Worm (Caenorhabditis elegans): Measurements from ENCODE around the gene C29G2.6.
"Not testable (repeated sequence)": the region's sequence is repeated elsewhere in the genome, so short reads cannot be mapped to it uniquely, and the experiment has no call there.

Gene C29G2.6

ce11 chrV:2573881-2574280 is 11.8 kb downstream of the C29G2.6 start, which contains the start of gene nhr-290:
Gene nhr-290, plus strand, starts transcription at chrV:2574181.
- TF ChIP-seq mdl-1 (tag; optimal IDR thresholded peaks at IDR 0.05), result no peak
- TF ChIP-seq nhr-76 (tag; optimal IDR thresholded peaks at IDR 0.05), result no peak
- TF ChIP-seq ztf-11 (tag; optimal IDR thresholded peaks at IDR 0.05), result no peak
- TF ChIP-seq nhr-25 (tag; optimal IDR thresholded peaks at IDR 0.05), result no peak
- no peak for TF ChIP-seq eor-1 (tag; optimal IDR thresholded peaks at IDR 0.05)
- TF ChIP-seq fos-1 (tag; optimal IDR thresholded peaks at IDR 0.05), result no peak
- no peak for TF ChIP-seq mml-1 (tag; optimal IDR thresholded peaks at IDR 0.05)
- TF ChIP-seq nhr-43 (tag; optimal IDR thresholded peaks at IDR 0.05; ENCODE audit: poor library complexity, severe bottlenecking), result no peak
- TF ChIP-seq elt-3 (tag; optimal IDR thresholded peaks at IDR 0.05), result no peak
- TF ChIP-seq ama-1 (optimal IDR thresholded peaks at IDR 0.05), result no peak
- no peak for TF ChIP-seq ceh-28 (tag; optimal IDR thresholded peaks at IDR 0.05)
- TF ChIP-seq ceh-82 (tag; optimal IDR thresholded peaks at IDR 0.05), result no peak
- no peak for TF ChIP-seq fkh-2 (tag; optimal IDR thresholded peaks at IDR 0.05)
- no peak for TF ChIP-seq nhr-237 (tag; optimal IDR thresholded peaks at IDR 0.05)
- TF ChIP-seq nhr-23 (tag; optimal IDR thresholded peaks at IDR 0.05), result no peak
- TF ChIP-seq daf-12 (tag; optimal IDR thresholded peaks at IDR 0.05), result no peak

ce11 chrV:2573108-2573507 is 12.6 kb downstream of the C29G2.6 start, which contains the start of gene srj-20:
Gene srj-20, minus strand, starts transcription at chrV:2573208.
- TF ChIP-seq fos-1 (tag; optimal IDR thresholded peaks at IDR 0.05) (no peak), elt-1 (tag; optimal IDR thresholded peaks at IDR 0.05) (no peak), nhr-67 (tag; optimal IDR thresholded peaks at IDR 0.05) (no peak), fkh-2 (tag; optimal IDR thresholded peaks at IDR 0.05) (no peak), ZK546.5 (tag; optimal IDR thresholded peaks at IDR 0.05) (no peak), ceh-28 (tag; optimal IDR thresholded peaks at IDR 0.05) (no peak), lsy-12 (tag; optimal IDR thresholded peaks at IDR 0.05) (no peak), pqm-1 (tag; optimal IDR thresholded peaks at IDR 0.05) (no peak), unc-62 (GFP tag; optimal IDR thresholded peaks at IDR 0.05) (no peak), elt-2 (tag; optimal IDR thresholded peaks at IDR 0.05) (no peak), nhr-237 (tag; optimal IDR thresholded peaks at IDR 0.05) (no peak), nhr-11 (tag; optimal IDR thresholded peaks at IDR 0.05) (no peak), zag-1 (tag; optimal IDR thresholded peaks at IDR 0.05) (no peak), jun-1 (tag; optimal IDR thresholded peaks at IDR 0.05) (no peak), ztf-11 (tag; optimal IDR thresholded peaks at IDR 0.05) (no peak), ceh-9 (tag; optimal IDR thresholded peaks at IDR 0.05) (no peak), nfya-1 (tag; optimal IDR thresholded peaks at IDR 0.05; ENCODE audit: insufficient read depth) (no peak)

- TF ChIP-seq ZK546.5 (tag; optimal IDR thresholded peaks at IDR 0.05), result no peak
- TF ChIP-seq jun-1 (tag; optimal IDR thresholded peaks at IDR 0.05), result no peak
- TF ChIP-seq hmg-11 (tag; optimal IDR thresholded peaks at IDR 0.05), result no peak
- TF ChIP-seq zag-1 (tag; optimal IDR thresholded peaks at IDR 0.05), result no peak
Observed at ce11 chrV:2570643-2571042, 15.1 kb downstream of the C29G2.6 start, which contains the start of gene srj-19. Gene srj-19, minus strand, starts transcription at chrV:2570743.

- TF ChIP-seq elt-2 (tag; optimal IDR thresholded peaks at IDR 0.05) (peak; percentile 76), ceh-82 (tag; optimal IDR thresholded peaks at IDR 0.05) (no peak), skn-1 (tag; optimal IDR thresholded peaks at IDR 0.05) (peak; percentile 4), pqm-1 (tag; optimal IDR thresholded peaks at IDR 0.05) (peak; percentile 41)
Observed at ce11 chrV:2565525-2565924, 20.2 kb downstream of the C29G2.6 start, which contains the start of gene Y45G12C.1. Gene Y45G12C.1, plus strand, starts transcription at chrV:2565683.

ce11 chrV:2561390-2561789 is 24.3 kb downstream of the C29G2.6 start, which contains the start of gene gst-10:
Gene gst-10, plus strand, starts transcription at chrV:2561690.
- not testable (repeated sequence) for TF ChIP-seq nhr-77 (tag; optimal IDR thresholded peaks at IDR 0.05); fkh-10 (GFP tag; optimal IDR thresholded peaks at IDR 0.05); unc-62 (GFP tag; optimal IDR thresholded peaks at IDR 0.05)

- not testable (repeated sequence) for TF ChIP-seq mml-1, lin-39, fos-1 (tag; optimal IDR thresholded peaks at IDR 0.05)
Observed at ce11 chrV:2536309-2536708, 49.4 kb downstream of the C29G2.6 start, which contains the start of gene Y45G12C.10. Gene Y45G12C.10, minus strand, starts transcription at chrV:2536409.

Data from whole organism, L3 larva.